Worm (Caenorhabditis elegans): Measurements from ENCODE around the gene tmem-218.

DNA sequence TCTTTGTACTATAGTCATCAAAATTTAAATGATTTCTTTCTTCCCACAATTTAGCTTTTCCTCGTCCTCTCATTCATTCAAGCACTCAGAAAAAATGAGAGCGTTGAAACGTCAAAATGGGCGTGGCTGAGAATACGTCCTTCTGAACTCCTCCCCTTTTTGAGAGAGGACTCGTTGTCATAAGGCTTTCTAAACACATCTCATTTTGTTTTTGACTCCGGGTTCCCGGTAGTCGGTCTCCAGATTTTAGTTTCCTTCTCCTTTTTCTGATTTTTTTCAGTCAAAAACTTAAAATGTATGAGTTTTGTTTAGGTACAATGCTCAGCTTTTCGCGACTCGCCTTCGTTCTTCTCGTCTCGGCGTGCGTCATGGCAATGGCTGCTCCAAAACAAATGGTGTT is 12.7 kb downstream of the tmem-218 start, which contains the start of gene nlp-6:
- no peak for TF ChIP-seq unc-39 (tag; optimal IDR thresholded peaks at IDR 0.05)
- TF ChIP-seq nhr-12 (tag; optimal IDR thresholded peaks at IDR 0.05), result no peak
- TF ChIP-seq mls-2 (tag; optimal IDR thresholded peaks at IDR 0.05), result no peak
- no peak for TF ChIP-seq lsy-2 (tag; optimal IDR thresholded peaks at IDR 0.05)
- no peak for TF ChIP-seq drap-1 (GFP tag; optimal IDR thresholded peaks at IDR 0.05)
- no peak for TF ChIP-seq lin-13 (tag; optimal IDR thresholded peaks at IDR 0.05)
- TF ChIP-seq snpc-4 (tag; optimal IDR thresholded peaks at IDR 0.05), result no peak
- TF ChIP-seq blmp-1 (tag; optimal IDR thresholded peaks at IDR 0.05), result no peak
- no peak for TF ChIP-seq nhr-237 (tag; optimal IDR thresholded peaks at IDR 0.05)
- no peak for TF ChIP-seq cnd-1 (tag; optimal IDR thresholded peaks at IDR 0.05)
- TF ChIP-seq ces-1 (GFP tag; optimal IDR thresholded peaks at IDR 0.05), result no peak
